Worm (Caenorhabditis elegans) whole organism, late embryonic: ENCODE results near the gene ZK1290.15.

Experiments used
- C08G9.2 ChIP-seq: sonication (generic microtip); optimal IDR thresholded peaks from 2 replicates; lab custom pipeline; 2016; ENCODE audit warnings: mild to moderate bottlenecking, missing genetic modification characterization, moderate library complexity, missing compliant biosample characterization
- F13H6.1 ChIP-seq: sonication (generic microtip); optimal IDR thresholded peaks from 2 replicates; lab custom pipeline; 2016; ENCODE audit warnings: missing genetic modification characterization, missing compliant biosample characterization
- K09A11.1 ChIP-seq: sonication (generic microtip); optimal IDR thresholded peaks from 2 replicates; lab custom pipeline; 2017; ENCODE audit warnings: antibody characterized with exemption, mild to moderate bottlenecking, missing genetic modification characterization, missing compliant biosample characterization; ENCODE audit not compliant: insufficient read depth
- T23F11.4 ChIP-seq: fragments of 200-800 bp; sonication (Bioruptor generic); optimal IDR thresholded peaks from 2 replicates; lab custom pipeline; 2018; ENCODE audit warnings: mild to moderate bottlenecking, missing genetic modification characterization, missing compliant biosample characterization
- Y22D7AL.16 ChIP-seq: sonication (generic microtip); optimal IDR thresholded peaks from 2 replicates; lab custom pipeline; 2016; ENCODE audit warnings: missing genetic modification characterization, missing compliant biosample characterization
- ahr-1 ChIP-seq: sonication (generic microtip); optimal IDR thresholded peaks from 2 replicates; lab custom pipeline; 2016; ENCODE audit warnings: missing genetic modification characterization, missing compliant biosample characterization
- ama-1 ChIP-seq: fragments of 150-350 bp; optimal IDR thresholded peaks from 2 replicates; lab custom pipeline; 2014
- ceh-14 ChIP-seq: sonication (generic microtip); optimal IDR thresholded peaks from 2 replicates; lab custom pipeline; 2016; ENCODE audit warnings: missing genotype, missing genetic modification characterization, missing compliant biosample characterization
- ceh-18 ChIP-seq: sonication (generic microtip); optimal IDR thresholded peaks from 2 replicates; lab custom pipeline; 2016; ENCODE audit warnings: missing genetic modification characterization, missing compliant biosample characterization
- ceh-19 ChIP-seq: fragments of 200-800 bp; sonication (Bioruptor generic); optimal IDR thresholded peaks from 2 replicates; lab custom pipeline; 2018; ENCODE audit warnings: mild to moderate bottlenecking, missing genetic modification characterization, missing compliant biosample characterization
- ceh-2 ChIP-seq: sonication (generic microtip); optimal IDR thresholded peaks from 2 replicates; lab custom pipeline; 2016; ENCODE audit warnings: missing genotype, missing genetic modification characterization, missing compliant biosample characterization
- ceh-22 ChIP-seq: sonication (generic microtip); optimal IDR thresholded peaks from 2 replicates; lab custom pipeline; 2017; ENCODE audit warnings: missing biosample characterization, missing genetic modification characterization
- ceh-31 ChIP-seq: sonication (generic microtip); optimal IDR thresholded peaks from 2 replicates; lab custom pipeline; 2016; ENCODE audit warnings: missing genetic modification characterization, missing compliant biosample characterization
- ceh-45 ChIP-seq: fragments of 200-800 bp; sonication (Bioruptor generic); IDR thresholded peaks from 2 replicates; pipeline ENCODE4 v1.3.6; 2022; ENCODE audit warnings: missing genetic modification reagents, missing genetic modification characterization, missing compliant biosample characterization
- ceh-6 ChIP-seq: fragments of 200-800 bp; sonication (Bioruptor generic); optimal IDR thresholded peaks from 2 replicates; lab custom pipeline; 2018; ENCODE audit warnings: mild to moderate bottlenecking, missing genetic modification characterization, missing compliant biosample characterization
- che-1 ChIP-seq: sonication (generic microtip); optimal IDR thresholded peaks from 2 replicates; lab custom pipeline; 2016; ENCODE audit warnings: mild to moderate bottlenecking, missing genetic modification characterization, missing compliant biosample characterization
- dmd-4 ChIP-seq: sonication (generic microtip); optimal IDR thresholded peaks from 2 replicates; lab custom pipeline; 2016; ENCODE audit warnings: borderline replicate concordance, missing genetic modification characterization, missing compliant biosample characterization
- dve-1 ChIP-seq: sonication (generic microtip); optimal IDR thresholded peaks from 2 replicates; lab custom pipeline; 2017; ENCODE audit warnings: antibody characterized with exemption, mild to moderate bottlenecking, missing genetic modification characterization, missing compliant biosample characterization
- ets-4 ChIP-seq: sonication (generic microtip); optimal IDR thresholded peaks from 2 replicates; lab custom pipeline; 2016; ENCODE audit warnings: missing genetic modification characterization, missing compliant biosample characterization
- eyg-1 ChIP-seq: sonication (generic microtip); optimal IDR thresholded peaks from 2 replicates; lab custom pipeline; 2016; ENCODE audit warnings: missing genotype, missing genetic modification characterization, missing compliant biosample characterization
- fax-1 ChIP-seq: sonication (generic microtip); optimal IDR thresholded peaks from 2 replicates; lab custom pipeline; 2016; ENCODE audit warnings: missing genotype, missing genetic modification characterization, missing compliant biosample characterization
- fkh-10 ChIP-seq: fragments of 150-350 bp; optimal IDR thresholded peaks from 2 replicates; lab custom pipeline; 2014; ENCODE audit warnings: missing biosample characterization, missing genetic modification reagents, missing genetic modification characterization
- hlh-13 ChIP-seq: fragments of 200-800 bp; sonication (Bioruptor generic); optimal IDR thresholded peaks from 2 replicates; lab custom pipeline; 2018; ENCODE audit warnings: mild to moderate bottlenecking, missing genetic modification characterization, missing compliant biosample characterization
- hlh-30 ChIP-seq: sonication (generic microtip); optimal IDR thresholded peaks from 2 replicates; lab custom pipeline; 2017; ENCODE audit warnings: antibody characterized with exemption, missing genetic modification characterization, missing compliant biosample characterization; ENCODE audit not compliant: insufficient read depth
- hlh-6 ChIP-seq: sonication (generic microtip); optimal IDR thresholded peaks from 2 replicates; lab custom pipeline; 2016; ENCODE audit warnings: missing genotype, missing genetic modification characterization, missing compliant biosample characterization
- hlh-8 ChIP-seq: sonication (generic microtip); optimal IDR thresholded peaks from 2 replicates; lab custom pipeline; 2016; ENCODE audit warnings: missing genotype, missing genetic modification characterization, missing compliant biosample characterization
- lim-6 ChIP-seq: sonication (generic microtip); optimal IDR thresholded peaks from 2 replicates; lab custom pipeline; 2016; ENCODE audit warnings: missing genetic modification characterization, missing compliant biosample characterization
- lin-11 ChIP-seq: fragments of 200-800 bp; sonication (Bioruptor generic); optimal IDR thresholded peaks from 2 replicates; lab custom pipeline; 2018; ENCODE audit warnings: mild to moderate bottlenecking, missing genetic modification characterization, missing compliant biosample characterization
- madf-2 ChIP-seq: sonication (generic microtip); optimal IDR thresholded peaks from 2 replicates; lab custom pipeline; 2017; ENCODE audit warnings: missing genetic modification characterization, missing compliant biosample characterization
- mec-3 ChIP-seq: sonication (generic microtip); optimal IDR thresholded peaks from 2 replicates; lab custom pipeline; 2016; ENCODE audit warnings: borderline replicate concordance, missing genetic modification characterization, missing compliant biosample characterization
- nhr-11 ChIP-seq: fragments of 150-350 bp; optimal IDR thresholded peaks from 2 replicates; lab custom pipeline; 2014; ENCODE audit warnings: missing biosample characterization, missing genetic modification characterization
- odd-2 ChIP-seq: sonication (generic microtip); optimal IDR thresholded peaks from 2 replicates; lab custom pipeline; 2017; ENCODE audit warnings: antibody characterized with exemption, mild to moderate bottlenecking, missing genetic modification characterization, missing compliant biosample characterization
- pag-3 ChIP-seq: sonication (generic microtip); optimal IDR thresholded peaks from 2 replicates; lab custom pipeline; 2016; ENCODE audit warnings: missing compliant biosample characterization, missing genetic modification characterization, borderline replicate concordance
- pat-9 ChIP-seq: fragments of 200-800 bp; sonication (Bioruptor generic); optimal IDR thresholded peaks from 2 replicates; lab custom pipeline; 2018; ENCODE audit warnings: mild to moderate bottlenecking, missing genetic modification characterization, moderate library complexity, missing compliant biosample characterization
- pha-2 ChIP-seq: sonication (generic microtip); optimal IDR thresholded peaks from 2 replicates; lab custom pipeline; 2017; ENCODE audit warnings: mild to moderate bottlenecking, missing genetic modification characterization, missing compliant biosample characterization
- ref-2 ChIP-seq: sonication (generic microtip); optimal IDR thresholded peaks from 2 replicates; lab custom pipeline; 2016; ENCODE audit warnings: missing genetic modification characterization, missing compliant biosample characterization
- rnt-1 ChIP-seq: sonication (generic microtip); optimal IDR thresholded peaks from 2 replicates; lab custom pipeline; 2016; ENCODE audit warnings: missing genetic modification characterization, missing compliant biosample characterization
- sdc-2 ChIP-seq: sonication (generic microtip); optimal IDR thresholded peaks from 2 replicates; lab custom pipeline; 2016; ENCODE audit warnings: missing genotype, missing genetic modification characterization, missing compliant biosample characterization
- tbx-2 ChIP-seq: sonication (generic microtip); optimal IDR thresholded peaks from 2 replicates; lab custom pipeline; 2016; ENCODE audit warnings: missing genetic modification characterization, missing compliant biosample characterization
- unc-3 ChIP-seq, 2 experiments: fragments of 200-800 bp in 1 of 2; sonication (Bioruptor generic) in 1 of 2; sonication (generic microtip) in 1 of 2; conservative IDR thresholded peaks in 1 of 2; optimal IDR thresholded peaks in 1 of 2; 2 replicates each; pipeline versions ENCODE4 v1.3.6 to Lab custom; 2016 to 2022; ENCODE audit warnings: missing compliant biosample characterization in 2 of 2, missing genetic modification characterization in 2 of 2, missing genetic modification reagents in 1 of 2
- unc-55 ChIP-seq: sonication (generic microtip); optimal IDR thresholded peaks from 2 replicates; lab custom pipeline; 2017; ENCODE audit warnings: missing biosample characterization, missing genetic modification reagents, missing genetic modification characterization
- ztf-16 ChIP-seq: sonication (generic microtip); optimal IDR thresholded peaks from 2 replicates; lab custom pipeline; 2017; ENCODE audit warnings: missing genetic modification characterization, missing compliant biosample characterization

ZK1290.15 gene

DNA sequence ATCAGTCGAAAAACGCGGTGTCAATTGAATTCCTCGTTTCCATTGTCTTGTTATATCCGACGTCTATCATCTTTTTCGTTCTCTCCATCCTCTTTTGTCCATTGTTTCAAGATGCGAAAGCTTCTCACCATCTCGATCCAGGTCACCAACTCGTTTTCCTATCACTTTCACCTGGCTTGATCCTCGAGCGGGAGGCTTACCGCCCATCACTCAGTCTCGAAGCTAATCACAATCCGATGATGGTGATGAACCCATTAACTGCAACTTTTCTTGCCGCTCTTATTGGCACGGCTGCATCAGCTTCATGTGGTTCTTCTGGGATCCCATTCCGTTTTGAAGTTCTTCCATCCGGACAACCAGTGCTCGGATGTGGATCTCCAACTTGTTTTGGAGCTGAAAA lies 7.6 kb downstream of the ZK1290.15 start, which contains the start of gene wrt-1:
wrt-1 (plus strand) TSS at position 53 of the 400 bp plus-strand sequence.
- TF ChIP-seq hlh-30 (tag; lab: Kevin White, UChicago), result no peak
- TF ChIP-seq pag-3, result no peak
- TF ChIP-seq K09A11.1 (tag; lab: Kevin White, UChicago), result no peak
- TF ChIP-seq, all 69 proteins: peak for 0

DNA sequence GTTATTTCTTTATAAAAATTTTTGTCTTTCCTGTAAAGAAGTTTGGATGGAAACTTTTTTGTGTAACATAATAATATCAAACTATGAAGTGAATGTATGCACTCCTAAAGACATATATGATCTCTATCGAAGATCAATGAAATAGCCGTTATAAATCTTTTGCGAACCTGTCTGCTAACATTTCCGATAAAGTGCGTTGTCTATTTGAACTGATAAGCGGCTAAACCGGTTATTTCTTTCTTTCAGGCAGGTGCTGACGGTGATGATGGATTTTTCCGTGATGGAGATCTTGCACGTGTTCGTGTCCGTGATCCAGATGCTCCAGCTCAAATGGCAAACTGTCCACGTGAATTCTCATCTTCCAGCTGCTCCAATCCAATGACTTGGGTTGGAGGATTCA lies 8.1 kb downstream of the ZK1290.15 start:
- TF ChIP-seq rnt-1 (tag; lab: Kevin White, UChicago) (no peak), eyg-1 (tag; lab: Kevin White, UChicago) (no peak), T23F11.4 (no peak), hlh-13 (no peak), ceh-45 (GFP tag; lab: Robert Waterston, UW) (no peak), pha-2 (tag; lab: Kevin White, UChicago) (no peak), ztf-16 (tag; lab: Kevin White, UChicago) (no peak), hlh-6 (tag; lab: Kevin White, UChicago) (no peak)

DNA sequence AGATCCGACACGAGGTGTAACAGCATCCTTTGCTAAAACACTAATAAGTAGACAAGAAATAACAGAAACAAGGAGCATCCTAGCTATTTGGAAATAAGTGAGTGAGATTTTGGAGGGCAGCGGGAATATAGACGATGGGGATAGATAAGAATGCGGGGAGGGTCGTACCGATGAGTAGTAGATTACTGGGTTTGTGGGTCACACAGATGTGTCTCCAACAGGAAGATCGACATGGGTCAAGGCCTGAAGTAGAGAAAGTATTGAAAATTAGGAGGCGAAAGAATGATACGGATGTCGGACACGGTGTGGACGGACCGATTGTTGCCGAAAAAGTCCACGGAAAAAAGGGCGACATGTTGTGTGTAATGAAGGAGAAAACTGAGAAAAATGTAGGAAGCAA lies 11.0 kb downstream of the ZK1290.15 start, which contains the start of gene wrt-10:
wrt-10 (minus strand) TSS at position 195 of the 400 bp plus-strand sequence.
- TF ChIP-seq ets-4 (tag; lab: Kevin White, UChicago) (no peak), ceh-19 (GFP tag; lab: Kevin White, UChicago) (no peak), madf-2 (tag; lab: Kevin White, UChicago) (no peak), pat-9 (tag; lab: Kevin White, UChicago) (no peak), ceh-18 (tag; lab: Kevin White, UChicago) (no peak), ceh-22 (tag; lab: Kevin White, UChicago) (no peak), pha-2 (tag; lab: Kevin White, UChicago) (no peak), F13H6.1 (no peak), dve-1 (tag; lab: Kevin White, UChicago) (no peak), sdc-2 (tag; lab: Kevin White, UChicago) (no peak), dmd-4 (tag; lab: Kevin White, UChicago) (no peak)

DNA sequence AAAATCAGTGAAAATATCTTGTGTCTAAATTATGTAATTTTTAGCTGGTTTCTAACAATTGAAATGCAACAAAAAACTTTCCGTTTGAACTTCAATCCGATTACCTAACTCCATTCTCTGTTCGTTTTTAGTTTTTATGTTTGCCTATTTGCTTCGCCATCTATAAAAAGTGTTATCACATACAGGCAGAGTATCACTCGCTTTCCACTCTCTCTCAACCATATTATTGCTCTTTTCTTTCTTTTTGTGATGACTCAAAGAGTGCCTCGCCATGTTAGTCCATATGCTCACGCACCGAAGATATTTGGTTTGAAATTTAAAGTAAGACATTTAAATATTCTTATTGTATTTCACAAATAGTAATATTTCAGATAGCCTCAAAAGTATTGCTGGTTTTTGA lies 11.6 kb downstream of the ZK1290.15 start, which contains the start of gene ZK1290.13:
ZK1290.13 (plus strand) TSS at position 73 of the 400 bp plus-strand sequence.
- no peak for TF ChIP-seq unc-55 (GFP tag; lab: Kevin White, UChicago)
- no peak for TF ChIP-seq ceh-14
- TF ChIP-seq mec-3 (tag; lab: Kevin White, UChicago), result no peak

DNA sequence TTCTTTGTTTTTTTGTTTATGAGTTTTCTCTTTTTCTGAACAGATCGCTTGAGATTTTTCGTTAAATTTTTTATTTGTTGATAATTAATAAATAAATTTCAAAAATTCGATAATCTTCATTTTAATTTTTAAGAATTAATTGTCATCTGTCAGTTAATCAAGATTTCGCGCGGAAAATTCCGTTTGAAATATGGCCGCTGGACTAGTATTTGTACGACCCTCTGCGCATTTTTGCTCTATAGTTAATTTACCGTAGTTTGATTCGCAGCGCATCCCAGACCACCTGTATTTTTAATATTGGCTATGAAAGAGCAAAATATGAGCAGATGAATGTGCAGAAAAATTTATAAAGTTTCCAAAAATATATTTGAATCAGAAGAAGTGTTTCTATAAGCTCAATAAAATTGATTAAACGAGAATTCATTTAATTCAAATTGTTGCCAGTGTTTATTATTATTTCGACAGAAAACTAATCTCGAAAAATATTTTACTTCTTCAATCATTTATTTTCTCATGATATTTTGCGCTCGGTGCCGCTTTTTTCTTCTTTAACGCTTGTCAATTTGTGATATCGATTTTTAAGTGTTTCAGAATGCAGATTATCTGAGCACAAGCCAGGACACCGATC lies 14.3 kb downstream of the ZK1290.15 start, which contains the start of gene nfi-1:
nfi-1 (plus strand) TSS at position 578 of the 628 bp plus-strand sequence.
- no peak for TF ChIP-seq ref-2 (tag; lab: Kevin White, UChicago)
- TF ChIP-seq ceh-2 (tag; lab: Kevin White, UChicago), result peak; percentile 70
- no peak for TF ChIP-seq hlh-13
- TF ChIP-seq ztf-16 (tag; lab: Kevin White, UChicago), result no peak
- TF ChIP-seq tbx-2 (tag; lab: Kevin White, UChicago), result peak; percentile 62
- no peak for TF ChIP-seq odd-2 (tag; lab: Kevin White, UChicago)
- TF ChIP-seq Y22D7AL.16, result no peak
- TF ChIP-seq unc-3 (GFP tag; conservative IDR thresholded peaks at IDR 0.05; lab: Robert Waterston, UW), result no peak
- TF ChIP-seq unc-3 (tag; optimal IDR thresholded peaks at IDR 0.05; lab: Kevin White, UChicago), result no peak
- peak; percentile 74 for TF ChIP-seq C08G9.2 (tag; lab: Kevin White, UChicago)
- peak; percentile 61 for TF ChIP-seq ets-4 (tag; lab: Kevin White, UChicago)
- TF ChIP-seq fax-1, result peak; percentile 17
- TF ChIP-seq lin-11 (tag; lab: Kevin White, UChicago), result no peak
- no peak for TF ChIP-seq nhr-11
- TF ChIP-seq K09A11.1 (tag; lab: Kevin White, UChicago), result no peak
- no peak for TF ChIP-seq fkh-10
- TF ChIP-seq ceh-6 (GFP tag; lab: Kevin White, UChicago), result no peak
- TF ChIP-seq unc-55 (GFP tag; lab: Kevin White, UChicago), result no peak
- TF ChIP-seq mec-3 (tag; lab: Kevin White, UChicago), result no peak
- peak; percentile 38 for TF ChIP-seq hlh-8 (tag; lab: Kevin White, UChicago)
- no peak for TF ChIP-seq ceh-19 (GFP tag; lab: Kevin White, UChicago)
- no peak for TF ChIP-seq che-1
- peak; percentile 7 for TF ChIP-seq lim-6 (tag; lab: Kevin White, UChicago)
- TF ChIP-seq F13H6.1, result no peak
- TF ChIP-seq ahr-1 (tag; lab: Kevin White, UChicago), result no peak
- no peak for TF ChIP-seq ceh-18 (tag; lab: Kevin White, UChicago)
- TF ChIP-seq ama-1 (lab: Kevin White, UChicago), result no peak
- TF ChIP-seq ceh-31 (tag; lab: Kevin White, UChicago), result peak; percentile 67
